Fruit fly (Drosophila melanogaster) whole organism, adult: ENCODE measurements around the gene CG43680.

Experiments used
- CG12768 ChIP-seq: fragments of 200-800 bp; sonication (Bioruptor generic); optimal IDR thresholded peaks from 2 replicates; lab custom pipeline; 2017; ENCODE audit warnings: missing biosample characterization, missing genetic modification characterization, mild to moderate bottlenecking, moderate library complexity, missing genetic modification reagents
- CG14711 ChIP-seq: fragments of 200-800 bp; sonication (Bioruptor generic); optimal IDR thresholded peaks from 2 replicates; lab custom pipeline; 2018; ENCODE audit warnings: missing biosample characterization, mild to moderate bottlenecking, missing genetic modification characterization, moderate library complexity
- CG33017 ChIP-seq: fragments of 200-800 bp; sonication (Bioruptor generic); optimal IDR thresholded peaks from 2 replicates; lab custom pipeline; 2018; ENCODE audit warnings: missing biosample characterization, mild to moderate bottlenecking, missing genetic modification characterization, moderate library complexity
- CG7045 ChIP-seq: fragments of 200-800 bp; sonication (Bioruptor generic); optimal IDR thresholded peaks from 2 replicates; lab custom pipeline; 2017; ENCODE audit warnings: missing biosample characterization, mild to moderate bottlenecking, missing genetic modification characterization
- CG7101 ChIP-seq: fragments of 200-800 bp; sonication (Bioruptor generic); optimal IDR thresholded peaks from 2 replicates; lab custom pipeline; 2018; ENCODE audit warnings: missing biosample characterization, mild to moderate bottlenecking, missing genetic modification characterization, moderate library complexity
- Clk ChIP-seq: fragments of 200-800 bp; sonication (Bioruptor generic); optimal IDR thresholded peaks from 2 replicates; lab custom pipeline; 2017; ENCODE audit warnings: missing biosample characterization, missing genetic modification characterization
- Crg-1 ChIP-seq: fragments of 200-800 bp; sonication (Bioruptor generic); optimal IDR thresholded peaks from 2 replicates; lab custom pipeline; 2016; ENCODE audit warnings: missing biosample characterization, missing genetic modification characterization
- Mnt ChIP-seq: fragments of 200-800 bp; sonication (Bioruptor generic); optimal IDR thresholded peaks from 2 replicates; lab custom pipeline; 2016; ENCODE audit warnings: missing biosample characterization, mild to moderate bottlenecking, missing genetic modification characterization
- bab1 ChIP-seq: fragments of 200-800 bp; sonication (Bioruptor generic); optimal IDR thresholded peaks from 3 replicates; lab custom pipeline; 2019; ENCODE audit warnings: missing biosample characterization, mild to moderate bottlenecking, missing genetic modification characterization, moderate library complexity
- cic ChIP-seq: fragments of 200-800 bp; sonication (Bioruptor generic); optimal IDR thresholded peaks from 2 replicates; lab custom pipeline; 2017; ENCODE audit warnings: missing biosample characterization, mild to moderate bottlenecking, missing genetic modification characterization, moderate library complexity
- kay ChIP-seq: fragments of 200-800 bp; sonication (Bioruptor generic); peaks from one replicate; lab custom pipeline; 2016; ENCODE audit warnings: missing biosample characterization, missing genetic modification characterization, borderline replicate concordance
- pad ChIP-seq: fragments of 200-800 bp; sonication (Bioruptor generic); optimal IDR thresholded peaks from 3 replicates; lab custom pipeline; 2017; ENCODE audit warnings: missing biosample characterization, missing genetic modification characterization, mild to moderate bottlenecking, moderate library complexity, missing genetic modification reagents

DNA sequence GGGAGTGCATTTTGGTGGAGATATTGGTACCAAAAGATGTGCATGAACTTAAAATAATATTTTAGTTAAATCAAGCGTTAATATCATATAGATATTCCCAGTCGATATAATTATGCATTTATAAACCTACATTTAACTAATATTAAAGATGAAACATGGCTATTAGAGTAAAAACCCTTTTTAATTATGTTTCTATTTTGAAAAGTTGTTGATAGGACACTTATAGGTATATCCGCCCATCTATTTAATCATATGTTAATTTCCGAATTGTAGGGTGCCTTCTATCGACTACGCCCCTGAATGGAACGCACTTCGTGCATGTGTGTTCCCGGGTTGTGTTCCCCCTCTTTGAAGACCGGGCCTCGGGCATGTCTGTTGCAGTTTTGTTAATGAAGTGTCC, 47.4 kb downstream of the CG43680 start:
- TF ChIP-seq Mnt (GFP tag; lab: Kevin White, UChicago) (no peak), kay (no peak), pad (GFP tag; lab: Kevin White, UChicago) (no peak), cic (GFP tag; lab: Kevin White, UChicago) (no peak), bab1 (GFP tag; lab: Kevin White, UChicago) (no peak), CG7101 (tag; lab: Kevin White, UChicago) (no peak), CG33017 (tag; lab: Kevin White, UChicago) (no peak), Crg-1 (GFP tag; lab: Kevin White, UChicago) (no peak), CG14711 (tag; lab: Kevin White, UChicago) (no peak), CG7045 (GFP tag; lab: Kevin White, UChicago) (no peak), Clk (GFP tag; lab: Kevin White, UChicago) (no peak), CG12768 (GFP tag; lab: Kevin White, UChicago) (no peak)
